Comparison of ENCODE assay signal across 1 worm cellular context in the genomic region with DNA sequence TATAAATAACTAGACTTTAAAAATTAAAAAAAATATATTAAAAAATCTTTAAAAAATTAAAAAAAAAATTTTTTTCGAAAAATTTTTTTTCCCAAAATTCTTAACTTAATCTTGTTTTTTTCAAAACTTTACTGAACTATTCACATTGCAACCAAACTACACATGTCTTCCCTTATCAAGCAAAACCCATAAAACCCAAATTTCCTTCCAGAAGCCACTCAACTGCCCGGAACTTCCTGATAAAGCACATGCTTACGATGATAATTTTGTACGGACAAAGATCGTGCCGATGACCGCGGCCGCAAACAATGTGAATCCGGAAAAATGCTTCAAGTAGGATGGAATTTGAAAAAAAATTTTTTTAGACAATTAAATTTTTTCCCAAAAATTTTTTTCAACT.
TF ChIP-seq lines count a peak whose summit lies in the region.

No protein-coding gene starts in this region.

TF ChIP-seq in whole organism, L4 larva, 104 proteins besides CTCF, POLR2A, EP300 and RAD21 (continued from another document):
- no peak for TF ChIP-seq F10B5.3 (tag; optimal IDR thresholded peaks at IDR 0.05; lab: Kevin White, UChicago)
- TF ChIP-seq hif-1 (tag; optimal IDR thresholded peaks at IDR 0.05; lab: Kevin White, UChicago) = no peak
- TF ChIP-seq nhr-11 (tag; optimal IDR thresholded peaks at IDR 0.05; lab: Kevin White, UChicago) = no peak
- TF ChIP-seq unc-130 (GFP tag; optimal IDR thresholded peaks at IDR 0.05; lab: Kevin White, UChicago) = no peak
- no peak for TF ChIP-seq nhr-42 (GFP tag; IDR thresholded peaks at IDR 0.05; lab: Robert Waterston, UW)
- TF ChIP-seq F44E2.7 (GFP tag; IDR thresholded peaks at IDR 0.05; lab: Robert Waterston, UW) = no peak
- no peak for TF ChIP-seq duxl-1 (tag; optimal IDR thresholded peaks at IDR 0.05; lab: Kevin White, UChicago; ENCODE audit: poor library complexity)
- no peak for TF ChIP-seq F37D6.2 (tag; optimal IDR thresholded peaks at IDR 0.05; lab: Kevin White, UChicago)
- TF ChIP-seq fos-1 (tag; optimal IDR thresholded peaks at IDR 0.05; lab: Kevin White, UChicago) = no peak
- no peak for TF ChIP-seq Y5F2A.4 (GFP tag; optimal IDR thresholded peaks at IDR 0.05; lab: Kevin White, UChicago)
- no peak for TF ChIP-seq madf-9 (GFP tag; conservative IDR thresholded peaks at IDR 0.05; lab: Robert Waterston, UW)
- no peak for TF ChIP-seq dpl-1 (GFP tag; optimal IDR thresholded peaks at IDR 0.05; lab: Kevin White, UChicago)
- no peak for TF ChIP-seq zfp-3 (GFP tag; conservative IDR thresholded peaks at IDR 0.05; lab: Robert Waterston, UW)
- TF ChIP-seq set-16 (GFP tag; IDR thresholded peaks at IDR 0.05; lab: Robert Waterston, UW) = no peak
- no peak for TF ChIP-seq ZK546.5 (tag; optimal IDR thresholded peaks at IDR 0.05; lab: Kevin White, UChicago)
- no peak for TF ChIP-seq unc-39 (tag; optimal IDR thresholded peaks at IDR 0.05; lab: Kevin White, UChicago)
- TF ChIP-seq hlh-11 (tag; optimal IDR thresholded peaks at IDR 0.05; lab: Kevin White, UChicago) = peak; percentile 26
- TF ChIP-seq lin-38 (GFP tag; IDR thresholded peaks at IDR 0.05; lab: Robert Waterston, UW) = no peak
- peak in 1 of 2 experiments; percentile 13 for TF ChIP-seq unc-62 (GFP tag; optimal IDR thresholded peaks at IDR 0.05 in 1 of 2; lab: Kevin White, UChicago)
- TF ChIP-seq unc-62 (tag; optimal IDR thresholded peaks at IDR 0.05; lab: Kevin White, UChicago) = no peak
- TF ChIP-seq daf-8 (GFP tag; IDR thresholded peaks at IDR 0.05; lab: Robert Waterston, UW) = no peak
- TF ChIP-seq ces-1 (GFP tag; optimal IDR thresholded peaks at IDR 0.05; lab: Kevin White, UChicago) = no peak
- no peak for TF ChIP-seq sdz-12 (GFP tag; optimal IDR thresholded peaks at IDR 0.05; lab: Kevin White, UChicago)
- TF ChIP-seq ama-1 (optimal IDR thresholded peaks at IDR 0.05; lab: Kevin White, UChicago) = no peak
